Worm (Caenorhabditis elegans) whole organism, L4 larva: ENCODE measurements around the gene ssl-1.

Source experiments
- F49E8.2 ChIP-seq: sonication (generic microtip); optimal IDR thresholded peaks from 2 replicates; lab custom pipeline; 2016; ENCODE audit warnings: missing compliant biosample characterization, mild to moderate bottlenecking, missing genetic modification characterization, borderline replicate concordance
- Y105C5A.15 ChIP-seq: fragments of 200-800 bp; sonication (Bioruptor generic); IDR thresholded peaks from 2 replicates; pipeline ENCODE4 v1.3.6; 2022; ENCODE audit warnings: missing genetic modification characterization, missing compliant biosample characterization
- Y48G9A.11 ChIP-seq: fragments of 200-800 bp; sonication (Bioruptor generic); IDR thresholded peaks from 2 replicates; pipeline ENCODE4 v1.3.6; 2022; ENCODE audit warnings: missing genetic modification reagents, missing genetic modification characterization, missing compliant biosample characterization
- aly-2 ChIP-seq: sonication (generic microtip); optimal IDR thresholded peaks from 2 replicates; lab custom pipeline; 2018; ENCODE audit warnings: missing biosample characterization, missing genetic modification characterization
- ces-1 ChIP-seq: fragments of 150-350 bp; sonication (generic microtip); optimal IDR thresholded peaks from 4 replicates; lab custom pipeline; 2014; ENCODE audit warnings: missing biosample characterization, missing genetic modification reagents, missing genetic modification characterization
- daf-19 ChIP-seq: fragments of 200-800 bp; sonication (Bioruptor generic); conservative IDR thresholded peaks from 2 replicates; pipeline ENCODE4 v1.3.6; 2022; ENCODE audit warnings: missing genetic modification characterization, missing compliant biosample characterization
- fos-1 ChIP-seq: fragments of 150-350 bp; optimal IDR thresholded peaks from 2 replicates; lab custom pipeline; 2014; ENCODE audit warnings: missing biosample characterization, missing genetic modification characterization
- mep-1 ChIP-seq: fragments of 150-350 bp; sonication (generic microtip); optimal IDR thresholded peaks from 3 replicates; lab custom pipeline; 2014; ENCODE audit warnings: missing biosample characterization, missing genetic modification characterization
- nhr-237 ChIP-seq: sonication (generic microtip); optimal IDR thresholded peaks from 2 replicates; lab custom pipeline; 2017; ENCODE audit warnings: missing biosample characterization, missing genetic modification characterization
- nhr-25 ChIP-seq: sonication (generic microtip); optimal IDR thresholded peaks from 2 replicates; lab custom pipeline; 2017; ENCODE audit warnings: missing genetic modification characterization, mild to moderate bottlenecking, missing compliant biosample characterization, antibody characterized with exemption, moderate library complexity, borderline replicate concordance; ENCODE audit not compliant: insufficient read depth
- skn-1 ChIP-seq: fragments of 150-350 bp; optimal IDR thresholded peaks from 2 replicates; lab custom pipeline; 2014; ENCODE audit warnings: missing biosample characterization, missing genetic modification characterization
- unc-39 ChIP-seq: sonication (generic microtip); optimal IDR thresholded peaks from 2 replicates; lab custom pipeline; 2017; ENCODE audit warnings: missing biosample characterization, missing genetic modification characterization
- unc-62 ChIP-seq, 3 experiments: fragments of 150-350 bp in 1 of 3; sonication (generic microtip); optimal IDR thresholded peaks in 2 of 3; peaks in 1 of 3; 1 replicate in 1 of 3; 2 replicates in 2 of 3; lab custom pipeline; 2014 to 2017; ENCODE audit warnings: missing biosample characterization in 3 of 3, missing genetic modification characterization in 3 of 3, missing genetic modification reagents in 3 of 3, missing genotype in 1 of 3
- ztf-11 ChIP-seq: fragments of 150-350 bp; optimal IDR thresholded peaks from 2 replicates; lab custom pipeline; 2014; ENCODE audit warnings: missing biosample characterization, missing genetic modification characterization

- TF ChIP-seq mep-1 (tag; lab: Kevin White, UChicago) (no peak), Y48G9A.11 (no peak), ztf-11 (tag; lab: Kevin White, UChicago) (no peak), Y105C5A.15 (no peak), unc-62 (GFP tag; optimal IDR thresholded peaks at IDR 0.05 in 1 of 2; lab: Kevin White, UChicago) (no peak), unc-62 (tag; optimal IDR thresholded peaks at IDR 0.05; lab: Kevin White, UChicago) (no peak), nhr-237 (tag; lab: Kevin White, UChicago) (no peak), unc-39 (no peak), fos-1 (tag; lab: Kevin White, UChicago) (no peak), nhr-25 (tag; lab: Kevin White, UChicago) (no peak), daf-19 (GFP tag; lab: Robert Waterston, UW) (no peak), skn-1 (no peak), F49E8.2 (tag; lab: Kevin White, UChicago) (no peak), aly-2 (tag; lab: Kevin White, UChicago) (no peak), ces-1 (GFP tag; lab: Kevin White, UChicago) (no peak)
These were observed 36.5 kb downstream of the ssl-1 start, which contains the start of the genes irld-60 and irld-20 for ce11 chrIII:12750831-12751230.
